Fruit fly (Drosophila melanogaster) S2 (cell line): ENCODE results near the gene alpha4GT2.

Experiments
- CG8478 ChIP-seq: fragments of >200 bp; optimal IDR thresholded peaks from 2 replicates; lab custom pipeline; 2018
- CTCF ChIP-seq, 2 experiments: fragments of >200 bp; optimal IDR thresholded peaks; 2 replicates each; lab custom pipeline; 2018

dm6 chr3R:25884301-25884700, 52.3 kb downstream of the alpha4GT2 start:
- TF ChIP-seq CTCF (optimal IDR thresholded peaks at IDR 0.05; lab: Kevin White, UChicago) = no peak
- TF ChIP-seq CG8478 (lab: Kevin White, UChicago) = no peak
